Worm (Caenorhabditis elegans): ENCODE data around the gene clec-158.

Gene clec-158

ce11 chrIII:6863901-6864300, 4.5 kb upstream of the clec-158 start, which contains the start of gene sma-3 (continued):
- TF ChIP-seq lin-13 (GFP tag; optimal IDR thresholded peaks at IDR 0.05): no peak
- TF ChIP-seq pax-3 (tag; optimal IDR thresholded peaks at IDR 0.05): no peak
- no peak for TF ChIP-seq egl-13 (tag; optimal IDR thresholded peaks at IDR 0.05)
- peak in 1 of 2 experiments; percentile 16 for TF ChIP-seq lsy-2 (tag; optimal IDR thresholded peaks at IDR 0.05)
- TF ChIP-seq unc-30 (tag; optimal IDR thresholded peaks at IDR 0.05): no peak
- TF ChIP-seq sup-37 (GFP tag; optimal IDR thresholded peaks at IDR 0.05): no peak
- TF ChIP-seq isw-1 (GFP tag; IDR thresholded peaks at IDR 0.05): no peak
- no peak for TF ChIP-seq snpc-4 (tag; optimal IDR thresholded peaks at IDR 0.05)
- no peak for TF ChIP-seq fkh-10 (GFP tag; optimal IDR thresholded peaks at IDR 0.05)
- no peak for TF ChIP-seq nhr-85 (tag)
- no peak for TF ChIP-seq C16A3.4 (tag; optimal IDR thresholded peaks at IDR 0.05)
- TF ChIP-seq nhr-20 (tag; optimal IDR thresholded peaks at IDR 0.05): no peak
- TF ChIP-seq mep-1 (tag; optimal IDR thresholded peaks at IDR 0.05): peak; percentile 7
- TF ChIP-seq aha-1 (tag; optimal IDR thresholded peaks at IDR 0.05): no peak
- TF ChIP-seq C04F5.9 (tag; optimal IDR thresholded peaks at IDR 0.05): no peak
- no peak for TF ChIP-seq irx-1 (tag; optimal IDR thresholded peaks at IDR 0.05)
- TF ChIP-seq ceh-88 (GFP tag; IDR thresholded peaks at IDR 0.05): no peak

- no peak for TF ChIP-seq ces-1 (GFP tag; optimal IDR thresholded peaks at IDR 0.05)
- no peak for TF ChIP-seq C34B4.2 (tag; optimal IDR thresholded peaks at IDR 0.05)
- TF ChIP-seq unc-86 (tag; optimal IDR thresholded peaks at IDR 0.05): no peak
- TF ChIP-seq lin-35 (GFP tag; optimal IDR thresholded peaks at IDR 0.05): peak; percentile 33 to 70
- no peak for TF ChIP-seq unc-30 (tag; optimal IDR thresholded peaks at IDR 0.05)
- no peak for TF ChIP-seq ama-1 (optimal IDR thresholded peaks at IDR 0.05)
- TF ChIP-seq nhr-47 (tag; optimal IDR thresholded peaks at IDR 0.05): peak; percentile 5
- TF ChIP-seq dsc-1 (tag; optimal IDR thresholded peaks at IDR 0.05): no peak
- TF ChIP-seq rnt-1 (tag; optimal IDR thresholded peaks at IDR 0.05): peak; percentile 39
- TF ChIP-seq mep-1 (tag; optimal IDR thresholded peaks at IDR 0.05): peak; percentile 76
- TF ChIP-seq unc-98 (GFP tag; IDR thresholded peaks at IDR 0.05): no peak
- TF ChIP-seq nhr-90 (tag; optimal IDR thresholded peaks at IDR 0.05; ENCODE audit: poor library complexity): peak; percentile 34
- TF ChIP-seq alr-1 (tag; optimal IDR thresholded peaks at IDR 0.05; ENCODE audit: borderline replicate concordance): no peak
- no peak for TF ChIP-seq nhr-11 (tag; optimal IDR thresholded peaks at IDR 0.05)
- no peak for TF ChIP-seq sox-4 (tag; optimal IDR thresholded peaks at IDR 0.05)
- no peak for TF ChIP-seq lin-13 (GFP tag; optimal IDR thresholded peaks at IDR 0.05)
- no peak for TF ChIP-seq snpc-4 (tag; optimal IDR thresholded peaks at IDR 0.05)
- peak; percentile 11 for TF ChIP-seq lir-3 (tag; optimal IDR thresholded peaks at IDR 0.05; ENCODE audit: poor library complexity)
- no peak for TF ChIP-seq ceh-63 (GFP tag; optimal IDR thresholded peaks at IDR 0.05)
- TF ChIP-seq nhr-28 (tag; optimal IDR thresholded peaks at IDR 0.05): no peak
- TF ChIP-seq mdl-1 (tag; optimal IDR thresholded peaks at IDR 0.05): peak in 1 of 2 experiments; percentile 56
- no peak for TF ChIP-seq nhr-77 (tag; optimal IDR thresholded peaks at IDR 0.05)
- TF ChIP-seq aly-2 (tag; optimal IDR thresholded peaks at IDR 0.05): no peak
- TF ChIP-seq nhr-84 (tag; optimal IDR thresholded peaks at IDR 0.05): no peak
- TF ChIP-seq lin-14 (GFP tag; optimal IDR thresholded peaks at IDR 0.05): peak; percentile 83
- no peak for TF ChIP-seq nhr-12 (tag; optimal IDR thresholded peaks at IDR 0.05)
- no peak for TF ChIP-seq tlp-1 (tag; optimal IDR thresholded peaks at IDR 0.05)
- no peak for TF ChIP-seq aha-1 (tag; optimal IDR thresholded peaks at IDR 0.05)
- no peak for TF ChIP-seq vab-15 (tag; optimal IDR thresholded peaks at IDR 0.05)
- peak; percentile 42 for TF ChIP-seq C16A3.4 (tag; optimal IDR thresholded peaks at IDR 0.05)
- no peak for TF ChIP-seq mab-9 (GFP tag; IDR thresholded peaks at IDR 0.05)
- TF ChIP-seq pqm-1 (tag; optimal IDR thresholded peaks at IDR 0.05): no peak
- no peak for TF ChIP-seq ceh-88 (GFP tag; IDR thresholded peaks at IDR 0.05)
- peak; percentile 37 for TF ChIP-seq unc-130 (tag; optimal IDR thresholded peaks at IDR 0.05)
- TF ChIP-seq pax-3 (tag; optimal IDR thresholded peaks at IDR 0.05): no peak
- no peak for TF ChIP-seq ets-5 (GFP tag; IDR thresholded peaks at IDR 0.05)
- TF ChIP-seq sup-37 (GFP tag; optimal IDR thresholded peaks at IDR 0.05): no peak
- TF ChIP-seq nhr-76 (tag; optimal IDR thresholded peaks at IDR 0.05): no peak
- no peak for TF ChIP-seq hlh-17 (GFP tag; optimal IDR thresholded peaks at IDR 0.05; ENCODE audit: borderline replicate concordance)
- no peak for TF ChIP-seq ceh-90 (tag; optimal IDR thresholded peaks at IDR 0.05)
- TF ChIP-seq egl-27 (tag; optimal IDR thresholded peaks at IDR 0.05): no peak
- no peak for TF ChIP-seq efl-3 (GFP tag; optimal IDR thresholded peaks at IDR 0.05)
- TF ChIP-seq snu-23 (GFP tag; optimal IDR thresholded peaks at IDR 0.05): peak; percentile 78
- no peak for TF ChIP-seq egl-13 (tag; optimal IDR thresholded peaks at IDR 0.05)
Observed at ce11 chrIII:6857390-6857848, 2.0 kb downstream of the clec-158 start.
